Fruit fly (Drosophila melanogaster): ENCODE measurements around the gene mRpL45.
A peak's percentile ranks its signal among the peaks of the same experiment; 100 is the strongest.

Gene mRpL45

dm6 chr3R:22596450-22596849 lies 21.8 kb upstream of the mRpL45 start (continued):
- TF ChIP-seq CG13775 (GFP tag; optimal IDR thresholded peaks at IDR 0.05), result no peak
- TF ChIP-seq jumu (GFP tag; optimal IDR thresholded peaks at IDR 0.05), result no peak
- no peak for TF ChIP-seq abd-A (tag; optimal IDR thresholded peaks at IDR 0.05)
- TF ChIP-seq chif (GFP tag; optimal IDR thresholded peaks at IDR 0.05), result peak; percentile 14 to 20
- no peak for TF ChIP-seq D19B (GFP tag; optimal IDR thresholded peaks at IDR 0.05)
- no peak for TF ChIP-seq CG14860 (GFP tag; IDR thresholded peaks at IDR 0.05; ENCODE audit: partially characterized antibody)
- TF ChIP-seq CG4617 (GFP tag; optimal IDR thresholded peaks at IDR 0.05; ENCODE audit: borderline replicate concordance), result no peak
- TF ChIP-seq sc (optimal IDR thresholded peaks at IDR 0.05), result no peak
- TF ChIP-seq sc (GFP tag; optimal IDR thresholded peaks at IDR 0.05), result peak; percentile 26
- peak; percentile 19; the same call in 1 of the 2 replicates for TF ChIP-seq CG9932 (GFP tag; IDR thresholded peaks at IDR 0.05)
- TF ChIP-seq CG3847 (GFP tag; IDR thresholded peaks at IDR 0.05), result no peak
- no peak for TF ChIP-seq fru (optimal IDR thresholded peaks at IDR 0.05)
- no peak for TF ChIP-seq CG7271 (tag; optimal IDR thresholded peaks at IDR 0.05)
- peak; percentile 57; the same call in 1 of the 3 replicates for TF ChIP-seq CG3726 (GFP tag; IDR thresholded peaks at IDR 0.05)
- no peak for TF ChIP-seq slbo (GFP tag; IDR thresholded peaks at IDR 0.05)
- TF ChIP-seq Mad (GFP tag; optimal IDR thresholded peaks at IDR 0.05), result no peak
- peak; percentile 31 for TF ChIP-seq CG33213 (GFP tag; optimal IDR thresholded peaks at IDR 0.05)
- no peak for TF ChIP-seq zen2 (GFP tag; IDR thresholded peaks at IDR 0.05; ENCODE audit: partially characterized antibody)
- no peak for TF ChIP-seq CG30431 (GFP tag; optimal IDR thresholded peaks at IDR 0.05)
- no peak for TF ChIP-seq CG4404 (GFP tag; IDR thresholded peaks at IDR 0.05)
- TF ChIP-seq CG7556 (GFP tag; optimal IDR thresholded peaks at IDR 0.05), result peak; percentile 57
- TF ChIP-seq Dek (tag; optimal IDR thresholded peaks at IDR 0.05), result no peak
- no peak for TF ChIP-seq CG6765 (GFP tag; optimal IDR thresholded peaks at IDR 0.05)
- no peak for TF ChIP-seq Fer2 (tag; optimal IDR thresholded peaks at IDR 0.05)
- no peak for TF ChIP-seq CG14667 (GFP tag; IDR thresholded peaks at IDR 0.05)
- peak; percentile 91 for TF ChIP-seq lab (GFP tag; optimal IDR thresholded peaks at IDR 0.05)
- TF ChIP-seq dysf (GFP tag; IDR thresholded peaks at IDR 0.05), result no peak; the same call in 2 of the 3 replicates
- TF ChIP-seq dmrt11E (tag; optimal IDR thresholded peaks at IDR 0.05), result peak; percentile 48
- TF ChIP-seq dan (GFP tag; IDR thresholded peaks at IDR 0.05), result no peak
- TF ChIP-seq CG4707 (GFP tag; optimal IDR thresholded peaks at IDR 0.05), result peak; percentile 40
- TF ChIP-seq Gsc (GFP tag; IDR thresholded peaks at IDR 0.05), result no peak
- TF ChIP-seq cg (GFP tag; optimal IDR thresholded peaks at IDR 0.05), result peak; percentile 56
- no peak for TF ChIP-seq Max (GFP tag; optimal IDR thresholded peaks at IDR 0.05)
- TF ChIP-seq exex (tag; optimal IDR thresholded peaks at IDR 0.05), result peak; percentile 62
- TF ChIP-seq CG11504 (tag; optimal IDR thresholded peaks at IDR 0.05), result peak; percentile 15
- TF ChIP-seq CG42726 (GFP tag; IDR thresholded peaks at IDR 0.05; ENCODE audit: partially characterized antibody), result no peak
- 0 out of 2 replicates have a peak, but pooled peaks have one; percentile 10 for TF ChIP-seq CG10321 (GFP tag; IDR thresholded peaks at IDR 0.05)
- TF ChIP-seq CG3065 (GFP tag; optimal IDR thresholded peaks at IDR 0.05), result no peak
- TF ChIP-seq mld (GFP tag; IDR thresholded peaks at IDR 0.05; ENCODE audit: partially characterized antibody), result no peak
- no peak for TF ChIP-seq kah (GFP tag; optimal IDR thresholded peaks at IDR 0.05)
- TF ChIP-seq toy (GFP tag; IDR thresholded peaks at IDR 0.05), result no peak
- TF ChIP-seq CG6813 (GFP tag; optimal IDR thresholded peaks at IDR 0.05), result peak; percentile 62
- TF ChIP-seq Hr39 (optimal IDR thresholded peaks at IDR 0.05), result no peak
- TF ChIP-seq wdn (GFP tag; IDR thresholded peaks at IDR 0.05), result no peak
- TF ChIP-seq CG8765 (GFP tag; IDR thresholded peaks at IDR 0.05), result no peak
- peak; percentile 66 for TF ChIP-seq CG15601 (tag; optimal IDR thresholded peaks at IDR 0.05)
- TF ChIP-seq CG11560 (tag; IDR thresholded peaks at IDR 0.05), result no peak
- no peak for TF ChIP-seq Gug (GFP tag; IDR thresholded peaks at IDR 0.05)
- peak; percentile 34 for TF ChIP-seq CG14710 (tag; optimal IDR thresholded peaks at IDR 0.05)
- TF ChIP-seq tup (GFP tag; optimal IDR thresholded peaks at IDR 0.05), result peak; percentile 19
- no peak for TF ChIP-seq esg (GFP tag; conservative IDR thresholded peaks at IDR 0.05)
- peak; percentile 61 for TF ChIP-seq chm (GFP tag; IDR thresholded peaks at IDR 0.05)
